Worm (Caenorhabditis elegans) whole organism, young adult: ENCODE data around the gene ctps-1.

Experiments
- B0035.1 ChIP-seq: sonication (generic microtip); optimal IDR thresholded peaks from 2 replicates; lab custom pipeline; 2016; ENCODE audit warnings: missing genetic modification characterization, mild to moderate bottlenecking, missing compliant biosample characterization, missing genotype, missing genetic modification reagents
- D2030.7 ChIP-seq: fragments of 200-800 bp; sonication (Bioruptor generic); IDR thresholded peaks from 2 replicates; pipeline ENCODE4 v1.3.6; 2022; ENCODE audit warnings: missing genetic modification reagents, missing genetic modification characterization, missing compliant biosample characterization
- F33H1.4 ChIP-seq: fragments of 200-800 bp; sonication (Bioruptor generic); IDR thresholded peaks from 2 replicates; pipeline ENCODE4 v1.3.6; 2022; ENCODE audit warnings: missing genetic modification reagents, missing genetic modification characterization, missing compliant biosample characterization
- F37B4.10 ChIP-seq: fragments of 200-800 bp; sonication (Bioruptor generic); IDR thresholded peaks from 2 replicates; pipeline ENCODE4 v1.3.6; 2022; ENCODE audit warnings: missing genetic modification characterization, missing compliant biosample characterization
- K11D2.4 ChIP-seq: fragments of 200-800 bp; sonication (Bioruptor generic); IDR thresholded peaks from 2 replicates; pipeline ENCODE4 v1.3.6; 2022; ENCODE audit warnings: missing genetic modification reagents, missing genetic modification characterization, missing compliant biosample characterization
- Y53G8AR.9 ChIP-seq: fragments of 200-800 bp; sonication (Bioruptor generic); conservative IDR thresholded peaks from 2 replicates; pipeline ENCODE4 v1.3.6; 2022; ENCODE audit warnings: missing genetic modification reagents, missing genetic modification characterization, missing compliant biosample characterization
- Y56A3A.18 ChIP-seq: fragments of 200-800 bp; sonication (Bioruptor generic); IDR thresholded peaks from 2 replicates; pipeline ENCODE4 v1.3.6; 2022; ENCODE audit warnings: missing genetic modification reagents, missing genetic modification characterization, missing compliant biosample characterization
- Y95B8A.8 ChIP-seq: fragments of 200-800 bp; sonication (Bioruptor generic); IDR thresholded peaks from 2 replicates; pipeline ENCODE4 v1.3.6; 2022; ENCODE audit warnings: missing genetic modification reagents, missing genetic modification characterization, missing compliant biosample characterization
- athp-1 ChIP-seq: sonication (generic microtip); optimal IDR thresholded peaks from 2 replicates; lab custom pipeline; 2017; ENCODE audit warnings: mild to moderate bottlenecking, missing genetic modification characterization, missing compliant biosample characterization
- attf-6 ChIP-seq: fragments of 200-800 bp; sonication (Bioruptor generic); IDR thresholded peaks from 2 replicates; pipeline ENCODE4 v1.3.6; 2022; ENCODE audit warnings: missing genetic modification reagents, missing genetic modification characterization, missing compliant biosample characterization
- ceh-100 ChIP-seq: fragments of 200-800 bp; sonication (Bioruptor generic); IDR thresholded peaks from 2 replicates; pipeline ENCODE4 v1.3.6; 2022; ENCODE audit warnings: missing genetic modification reagents, missing genetic modification characterization, missing compliant biosample characterization
- ceh-27 ChIP-seq: fragments of 200-800 bp; sonication (Bioruptor generic); optimal IDR thresholded peaks from 2 replicates; lab custom pipeline; 2018; ENCODE audit warnings: mild to moderate bottlenecking, missing genetic modification characterization, moderate library complexity, missing compliant biosample characterization
- ceh-91 ChIP-seq: fragments of 200-800 bp; sonication (Bioruptor generic); IDR thresholded peaks from 2 replicates; pipeline ENCODE4 v1.3.6; 2022; ENCODE audit warnings: missing genetic modification reagents, missing genetic modification characterization, missing compliant biosample characterization
- dox-1 ChIP-seq: fragments of 200-800 bp; sonication (Bioruptor generic); IDR thresholded peaks from 2 replicates; pipeline ENCODE4 v1.3.6; 2022; ENCODE audit warnings: missing genetic modification reagents, missing genetic modification characterization, missing compliant biosample characterization
- egl-18 ChIP-seq: fragments of 200-800 bp; sonication (Bioruptor generic); IDR thresholded peaks from 2 replicates; pipeline ENCODE4 v1.3.6; 2022; ENCODE audit warnings: missing genetic modification reagents, missing genetic modification characterization, missing compliant biosample characterization
- egrh-3 ChIP-seq: fragments of 200-800 bp; sonication (Bioruptor generic); IDR thresholded peaks from 2 replicates; pipeline ENCODE4 v1.3.6; 2022; ENCODE audit warnings: missing genetic modification reagents, missing genetic modification characterization, missing compliant biosample characterization
- ekl-4 ChIP-seq: fragments of 200-800 bp; sonication (Bioruptor generic); IDR thresholded peaks from 2 replicates; pipeline ENCODE4 v1.3.6; 2022; ENCODE audit warnings: missing genetic modification reagents, missing genetic modification characterization, missing compliant biosample characterization
- ets-4 ChIP-seq: fragments of 200-800 bp; sonication (Bioruptor generic); optimal IDR thresholded peaks from 2 replicates; lab custom pipeline; 2018; ENCODE audit warnings: mild to moderate bottlenecking, missing genetic modification characterization, missing compliant biosample characterization
- gei-17 ChIP-seq: fragments of 200-800 bp; sonication (Bioruptor generic); optimal IDR thresholded peaks from 2 replicates; lab custom pipeline; 2018; ENCODE audit warnings: mild to moderate bottlenecking, missing genetic modification characterization, missing compliant biosample characterization
- hlh-12 ChIP-seq: sonication (generic microtip); optimal IDR thresholded peaks from 2 replicates; lab custom pipeline; 2016; ENCODE audit warnings: missing genetic modification characterization, missing compliant biosample characterization
- hmg-1.2 ChIP-seq: fragments of 200-800 bp; sonication (Bioruptor generic); IDR thresholded peaks from 2 replicates; pipeline ENCODE4 v1.3.6; 2022; ENCODE audit warnings: missing genetic modification reagents, missing genetic modification characterization, missing compliant biosample characterization
- lin-26 ChIP-seq: fragments of 200-800 bp; sonication (Bioruptor generic); IDR thresholded peaks from 2 replicates; pipeline ENCODE4 v1.3.6; 2022; ENCODE audit warnings: missing genetic modification reagents, missing genetic modification characterization, missing compliant biosample characterization
- lsl-1 ChIP-seq: fragments of 200-800 bp; sonication (Bioruptor generic); optimal IDR thresholded peaks from 2 replicates; lab custom pipeline; 2018; ENCODE audit warnings: mild to moderate bottlenecking, missing genetic modification characterization, moderate library complexity, missing compliant biosample characterization
- madf-10 ChIP-seq: sonication (generic microtip); optimal IDR thresholded peaks from 2 replicates; lab custom pipeline; 2016; ENCODE audit warnings: mild to moderate bottlenecking, missing genetic modification characterization, missing compliant biosample characterization
- madf-6 ChIP-seq: fragments of 200-800 bp; sonication (Bioruptor generic); IDR thresholded peaks from 2 replicates; pipeline ENCODE4 v1.3.6; 2022; ENCODE audit warnings: missing genetic modification reagents, missing genetic modification characterization, missing compliant biosample characterization
- madf-8 ChIP-seq: fragments of 200-800 bp; sonication (Bioruptor generic); conservative IDR thresholded peaks from 2 replicates; pipeline ENCODE4 v1.3.6; 2022; ENCODE audit warnings: missing genetic modification reagents, missing genetic modification characterization, missing compliant biosample characterization
- mcd-1 ChIP-seq: fragments of 200-800 bp; sonication (Bioruptor generic); IDR thresholded peaks from 2 replicates; pipeline ENCODE4 v1.3.6; 2022; ENCODE audit warnings: missing genetic modification reagents, missing genetic modification characterization, missing compliant biosample characterization
- nfyb-1 ChIP-seq: fragments of 200-800 bp; sonication (Bioruptor generic); IDR thresholded peaks from 2 replicates; pipeline ENCODE4 v1.3.6; 2022; ENCODE audit warnings: missing genetic modification reagents, missing genetic modification characterization, missing compliant biosample characterization
- rec-8 ChIP-seq, 2 experiments: sonication (generic microtip); optimal IDR thresholded peaks; 2 replicates each; lab custom pipeline; 2016; ENCODE audit warnings: mild to moderate bottlenecking in 2 of 2, missing genetic modification characterization in 2 of 2, missing genetic modification reagents in 2 of 2, missing genotype in 2 of 2, missing biosample characterization in 1 of 2, missing compliant biosample characterization in 1 of 2, moderate library complexity in 1 of 2
- sea-2 ChIP-seq: fragments of 200-800 bp; sonication (Bioruptor generic); IDR thresholded peaks from 2 replicates; pipeline ENCODE4 v1.3.6; 2022; ENCODE audit warnings: missing genetic modification characterization, missing compliant biosample characterization
- snpc-1.1 ChIP-seq: sonication (generic microtip); optimal IDR thresholded peaks from 2 replicates; lab custom pipeline; 2017; ENCODE audit warnings: missing genetic modification characterization, mild to moderate bottlenecking, missing compliant biosample characterization, antibody characterized with exemption, moderate library complexity, missing genotype, missing genetic modification reagents; ENCODE audit not compliant: insufficient read depth
- snpc-1.3 ChIP-seq: sonication (generic microtip); optimal IDR thresholded peaks from 2 replicates; lab custom pipeline; 2017; ENCODE audit warnings: missing genetic modification characterization, mild to moderate bottlenecking, missing compliant biosample characterization, antibody characterized with exemption, moderate library complexity, missing genotype, missing genetic modification reagents; ENCODE audit not compliant: insufficient read depth
- snpc-3.4 ChIP-seq: sonication (generic microtip); optimal IDR thresholded peaks from 2 replicates; lab custom pipeline; 2017; ENCODE audit warnings: missing genetic modification characterization, mild to moderate bottlenecking, missing compliant biosample characterization, antibody characterized with exemption, moderate library complexity, missing genotype, missing genetic modification reagents
- snpc-4 ChIP-seq, 5 experiments: fragments of 150-350 bp in 1 of 5; sonication (generic microtip) in 4 of 5; optimal IDR thresholded peaks; 2 replicates each; lab custom pipeline; 2014 to 2018; ENCODE audit warnings: missing genetic modification characterization in 5 of 5, missing biosample characterization in 3 of 5, antibody characterized with exemption in 2 of 5, mild to moderate bottlenecking in 2 of 5, missing compliant biosample characterization in 2 of 5, missing genotype in 2 of 5, moderate library complexity in 2 of 5, missing genetic modification reagents in 1 of 5
- xnd-1 ChIP-seq: sonication (generic microtip); optimal IDR thresholded peaks from 2 replicates; lab custom pipeline; 2016; ENCODE audit warnings: missing genotype, missing genetic modification reagents, missing genetic modification characterization, missing compliant biosample characterization
- ztf-3 ChIP-seq: fragments of 200-800 bp; sonication (Bioruptor generic); optimal IDR thresholded peaks from 2 replicates; lab custom pipeline; 2018; ENCODE audit warnings: mild to moderate bottlenecking, missing genetic modification characterization, missing compliant biosample characterization

ctps-1 gene

DNA sequence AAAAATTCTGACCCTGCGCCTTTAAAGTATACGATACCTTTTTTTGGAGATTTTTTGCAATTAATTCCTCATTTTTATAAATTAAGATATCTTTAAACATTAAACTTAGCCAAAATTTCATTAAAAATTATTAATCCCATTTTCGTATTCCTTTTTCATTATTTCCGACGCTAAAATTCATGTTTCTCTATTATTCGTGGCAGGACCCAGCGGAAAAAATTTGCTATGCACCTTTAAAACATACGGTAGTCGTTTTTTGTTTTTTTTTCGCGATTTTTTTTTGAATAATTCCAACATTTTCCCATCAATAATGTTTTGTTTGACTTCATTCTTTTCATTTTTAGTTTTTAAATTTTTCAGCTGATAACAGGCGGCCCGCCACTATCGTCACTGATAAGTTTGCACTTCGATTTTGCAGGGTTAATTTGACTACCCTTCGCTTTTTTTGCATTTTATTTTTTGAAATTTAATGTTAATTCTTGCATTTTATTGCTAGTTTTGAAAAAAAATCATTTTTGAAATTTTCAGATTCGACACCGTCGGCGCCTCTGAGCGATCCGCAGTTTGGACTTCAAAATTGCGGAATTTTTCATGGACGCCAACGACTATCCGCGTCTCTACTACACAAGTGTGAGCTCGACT is 47.5 kb upstream of the ctps-1 start, which contains the start of gene dkf-2:
Gene dkf-2, plus strand, starts transcription at position 592 of the 642 bp plus-strand sequence.
- 0 out of 2 replicates have a peak, but pooled peaks have one; percentile 20 for TF ChIP-seq mcd-1 (GFP tag; lab: Robert Waterston, UW)
- TF ChIP-seq egl-18 (GFP tag; lab: Robert Waterston, UW): no peak
- no peak for TF ChIP-seq K11D2.4 (GFP tag; lab: Robert Waterston, UW)
- no peak for TF ChIP-seq F37B4.10 (GFP tag; lab: Robert Waterston, UW)
- TF ChIP-seq Y56A3A.18 (GFP tag; lab: Robert Waterston, UW): no peak
- TF ChIP-seq xnd-1 (tag; lab: Kevin White, UChicago): peak; percentile 97
- peak; percentile 74 for TF ChIP-seq madf-8 (GFP tag; lab: Robert Waterston, UW)
- no peak for TF ChIP-seq madf-10 (tag; lab: Kevin White, UChicago)
- TF ChIP-seq snpc-4 (GFP tag; optimal IDR thresholded peaks at IDR 0.05; lab: Kevin White, UChicago): no peak
- peak in 2 of 4 experiments; percentile 17 to 19 for TF ChIP-seq snpc-4 (tag; optimal IDR thresholded peaks at IDR 0.05; lab: Kevin White, UChicago)
- TF ChIP-seq ceh-91 (GFP tag; lab: Robert Waterston, UW): peak; percentile 12; the same call in 1 of the 2 replicates
- no peak for TF ChIP-seq lin-26 (GFP tag; lab: Robert Waterston, UW)
- TF ChIP-seq B0035.1: no peak
- TF ChIP-seq attf-6: peak; percentile 78
- peak; percentile 12 for TF ChIP-seq snpc-1.1 (tag; lab: Kevin White, UChicago)
- peak; percentile 48 for TF ChIP-seq ceh-100 (GFP tag; lab: Robert Waterston, UW)
- TF ChIP-seq dox-1 (GFP tag; lab: Robert Waterston, UW): 0 out of 2 replicates have a peak, but pooled peaks have one; percentile 16
- peak; percentile 19 for TF ChIP-seq snpc-3.4 (tag; lab: Kevin White, UChicago)
- TF ChIP-seq ztf-3 (GFP tag; lab: Kevin White, UChicago): no peak
- no peak for TF ChIP-seq egrh-3 (GFP tag; lab: Robert Waterston, UW)
- TF ChIP-seq F33H1.4 (GFP tag; lab: Robert Waterston, UW): peak; percentile 90
- TF ChIP-seq madf-6 (GFP tag; lab: Robert Waterston, UW): peak; percentile 92
- TF ChIP-seq snpc-1.3 (tag; lab: Kevin White, UChicago): no peak
- no peak for TF ChIP-seq Y53G8AR.9 (GFP tag; lab: Robert Waterston, UW)
- TF ChIP-seq gei-17 (GFP tag; lab: Kevin White, UChicago): no peak
- TF ChIP-seq lsl-1 (GFP tag; lab: Kevin White, UChicago): peak; percentile 97
- TF ChIP-seq ekl-4 (GFP tag; lab: Robert Waterston, UW): 0 out of 2 replicates have a peak, but pooled peaks have one; percentile 41
- TF ChIP-seq athp-1 (tag; lab: Kevin White, UChicago): no peak
- TF ChIP-seq D2030.7 (GFP tag; lab: Robert Waterston, UW): peak; percentile 21; the same call in 1 of the 2 replicates

DNA sequence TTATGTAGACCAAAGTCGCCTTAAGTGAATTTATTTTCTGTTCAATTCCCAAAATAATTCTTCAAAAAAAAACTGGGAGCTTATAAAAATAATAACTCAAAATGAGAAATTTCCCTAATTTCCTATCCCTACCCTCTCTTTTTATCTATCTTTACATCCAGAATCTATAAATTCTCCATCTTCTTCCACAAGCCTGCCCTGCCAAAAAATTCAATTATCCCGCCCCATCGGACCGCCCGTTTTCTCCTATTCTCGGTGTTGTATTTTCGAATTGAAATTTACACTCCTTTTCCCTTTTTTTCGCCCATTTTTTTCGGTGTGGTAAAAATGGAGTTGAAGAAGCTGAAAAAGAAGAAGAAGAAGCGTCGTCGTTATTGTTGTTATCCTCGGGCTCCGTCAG is 45.2 kb upstream of the ctps-1 start:
- no peak for TF ChIP-seq gei-17 (GFP tag; lab: Kevin White, UChicago)
- no peak for TF ChIP-seq hmg-1.2 (GFP tag; lab: Robert Waterston, UW)
- no peak for TF ChIP-seq sea-2 (GFP tag; lab: Robert Waterston, UW)
- TF ChIP-seq snpc-3.4 (tag; lab: Kevin White, UChicago): no peak
- no peak for TF ChIP-seq ceh-27 (GFP tag; lab: Kevin White, UChicago)
- TF ChIP-seq nfyb-1 (GFP tag; lab: Robert Waterston, UW): no peak
- no peak for TF ChIP-seq hlh-12
- TF ChIP-seq Y95B8A.8 (GFP tag; lab: Robert Waterston, UW): no peak
- TF ChIP-seq mcd-1 (GFP tag; lab: Robert Waterston, UW): no peak
- no peak for TF ChIP-seq ets-4 (GFP tag; lab: Kevin White, UChicago)
- no peak for TF ChIP-seq rec-8 (tag; optimal IDR thresholded peaks at IDR 0.05; lab: Kevin White, UChicago)
